Worm (Caenorhabditis elegans): Measurements from ENCODE around the gene R10D12.7.

The R10D12.7 gene

ce11 chrV:13915390-13915789 lies 34.5 kb upstream of the R10D12.7 start, which contains the start of gene gcy-32:
Gene gcy-32, minus strand, starts transcription at chrV:13915490.
- no peak for TF ChIP-seq jun-1 (tag; optimal IDR thresholded peaks at IDR 0.05)
- TF ChIP-seq nhr-11 (tag; optimal IDR thresholded peaks at IDR 0.05) = no peak
- no peak for TF ChIP-seq nhr-76 (tag; optimal IDR thresholded peaks at IDR 0.05)
- TF ChIP-seq fkh-10 (GFP tag; optimal IDR thresholded peaks at IDR 0.05) = no peak

- TF ChIP-seq nhr-43 (tag; optimal IDR thresholded peaks at IDR 0.05; ENCODE audit: poor library complexity, severe bottlenecking) = no peak
- no peak for TF ChIP-seq aly-2 (tag; optimal IDR thresholded peaks at IDR 0.05)
- no peak for TF ChIP-seq unc-39 (tag; optimal IDR thresholded peaks at IDR 0.05)
- TF ChIP-seq nhr-11 (tag; optimal IDR thresholded peaks at IDR 0.05) = no peak
- TF ChIP-seq ceh-9 (tag; optimal IDR thresholded peaks at IDR 0.05) = no peak
- no peak for TF ChIP-seq nhr-25 (tag; optimal IDR thresholded peaks at IDR 0.05)
- no peak for TF ChIP-seq pha-4 (tag; optimal IDR thresholded peaks at IDR 0.05)
- TF ChIP-seq ZK546.5 (tag; optimal IDR thresholded peaks at IDR 0.05) = no peak
Measured at ce11 chrV:13916196-13916595, 33.7 kb upstream of the R10D12.7 start, which contains the start of gene str-252. Gene str-252, plus strand, starts transcription at chrV:13916496.

DNA sequence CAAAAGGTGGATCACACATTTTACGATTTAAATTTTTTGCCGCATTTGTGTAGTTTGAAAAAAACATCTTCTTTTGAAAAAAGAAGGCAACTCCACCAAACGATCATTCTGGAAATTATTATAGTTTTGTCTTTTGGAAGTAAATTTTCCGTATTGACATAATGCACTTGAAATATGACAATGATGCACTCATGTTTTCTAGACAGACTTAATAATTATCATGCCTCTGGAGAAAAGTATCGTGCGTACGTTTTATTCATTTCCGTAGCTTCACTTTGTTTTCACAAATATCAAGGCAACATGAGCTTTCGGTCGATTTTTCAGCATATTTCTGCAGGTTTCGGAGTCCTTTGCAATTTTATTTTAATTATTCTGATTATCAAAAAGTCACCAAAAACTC lies 31.5 kb upstream of the R10D12.7 start, which contains the start of gene str-250:
TSS of gene str-250 (plus strand) at position 301 of the 400 bp plus-strand sequence.
- TF ChIP-seq fkh-10 (GFP tag; optimal IDR thresholded peaks at IDR 0.05) = no peak
- TF ChIP-seq ztf-4 (tag; optimal IDR thresholded peaks at IDR 0.05) = no peak
- TF ChIP-seq elt-2 (tag; optimal IDR thresholded peaks at IDR 0.05) = no peak
- TF ChIP-seq lin-15B (tag; optimal IDR thresholded peaks at IDR 0.05) = no peak
- TF ChIP-seq mdl-1 (tag; optimal IDR thresholded peaks at IDR 0.05) = no peak
- no peak for TF ChIP-seq ZK546.5 (tag; optimal IDR thresholded peaks at IDR 0.05)
- no peak for TF ChIP-seq nfya-1 (tag; optimal IDR thresholded peaks at IDR 0.05; ENCODE audit: insufficient read depth)
- no peak for TF ChIP-seq hmg-11 (tag; optimal IDR thresholded peaks at IDR 0.05)

- TF ChIP-seq R02D3.7 (tag; optimal IDR thresholded peaks at IDR 0.05) (no peak), fkh-10 (GFP tag; optimal IDR thresholded peaks at IDR 0.05) (no peak), ceh-16 (tag; optimal IDR thresholded peaks at IDR 0.05) (no peak), fos-1 (tag; optimal IDR thresholded peaks at IDR 0.05) (no peak), tbx-2 (tag; optimal IDR thresholded peaks at IDR 0.05) (no peak), ztf-4 (tag; optimal IDR thresholded peaks at IDR 0.05) (no peak), ama-1 (optimal IDR thresholded peaks at IDR 0.05) (no peak), eor-1 (tag; optimal IDR thresholded peaks at IDR 0.05) (no peak), skn-1 (tag; optimal IDR thresholded peaks at IDR 0.05) (no peak), snpc-4 (tag; optimal IDR thresholded peaks at IDR 0.05) (no peak), elt-1 (tag; optimal IDR thresholded peaks at IDR 0.05) (no peak), ztf-11 (tag; optimal IDR thresholded peaks at IDR 0.05) (no peak), lin-15B (tag; optimal IDR thresholded peaks at IDR 0.05) (no peak), nhr-77 (tag; optimal IDR thresholded peaks at IDR 0.05) (no peak), ceh-82 (tag; optimal IDR thresholded peaks at IDR 0.05) (no peak), lsy-12 (tag; optimal IDR thresholded peaks at IDR 0.05) (no peak)
Measured at ce11 chrV:13920730-13921129, 29.1 kb upstream of the R10D12.7 start, which contains the start of gene srx-42. Gene srx-42, plus strand, starts transcription at chrV:13921030.

DNA sequence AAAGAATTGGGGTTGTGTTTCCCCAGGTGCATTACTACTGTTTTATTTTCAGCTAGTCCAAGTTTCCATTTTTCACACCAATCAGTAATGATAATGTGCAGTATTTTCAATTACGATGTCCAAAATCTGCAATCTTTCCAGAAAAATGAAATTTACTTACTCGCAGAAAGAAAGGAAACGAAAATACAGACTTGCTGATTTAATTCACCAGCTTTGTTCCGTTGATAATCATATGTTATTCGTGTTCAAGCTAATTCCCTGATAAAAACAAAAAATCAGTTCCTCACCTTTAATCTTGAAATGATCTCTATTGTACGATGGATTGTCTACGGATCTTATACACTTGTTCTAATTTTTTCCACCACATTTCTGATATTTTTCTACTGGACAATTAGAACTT lies 26.0 kb upstream of the R10D12.7 start, which contains the start of gene srxa-11:
TSS of gene srxa-11 (plus strand) at position 301 of the 400 bp plus-strand sequence.
- TF ChIP-seq nhr-76 (tag; optimal IDR thresholded peaks at IDR 0.05) (no peak), nhr-237 (tag; optimal IDR thresholded peaks at IDR 0.05) (no peak), ceh-9 (tag; optimal IDR thresholded peaks at IDR 0.05) (no peak)

DNA sequence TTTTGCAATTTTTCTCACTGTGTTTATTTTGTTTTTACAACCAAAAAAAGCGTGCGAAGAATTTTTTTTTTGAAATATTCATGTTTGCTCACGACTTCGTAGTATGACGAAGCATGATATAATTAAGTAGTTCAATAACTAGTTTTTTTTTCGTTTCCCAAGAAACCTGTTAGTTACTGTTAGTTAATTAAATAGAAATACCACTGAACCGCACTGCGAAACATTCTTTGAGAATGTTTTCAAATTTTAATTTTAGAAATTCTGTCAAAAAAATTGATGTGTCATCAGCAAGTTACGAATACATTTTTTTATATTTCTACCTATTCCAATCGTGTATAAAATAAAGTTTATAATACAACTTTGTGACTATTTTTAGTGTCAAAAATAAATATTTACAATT lies 23.5 kb upstream of the R10D12.7 start, which contains the start of gene srxa-12:
TSS of gene srxa-12 (plus strand) at position 301 of the 400 bp plus-strand sequence.
- TF ChIP-seq daf-12 (tag; optimal IDR thresholded peaks at IDR 0.05) (no peak), mdl-1 (tag; optimal IDR thresholded peaks at IDR 0.05) (no peak), ZK546.5 (tag; optimal IDR thresholded peaks at IDR 0.05) (no peak), unc-62 (GFP tag; optimal IDR thresholded peaks at IDR 0.05) (no peak), pqm-1 (tag; optimal IDR thresholded peaks at IDR 0.05) (no peak), elt-1 (tag; optimal IDR thresholded peaks at IDR 0.05) (no peak), mml-1 (tag; optimal IDR thresholded peaks at IDR 0.05) (no peak), elt-2 (tag; optimal IDR thresholded peaks at IDR 0.05) (no peak), skn-1 (tag; optimal IDR thresholded peaks at IDR 0.05) (no peak), nhr-23 (tag; optimal IDR thresholded peaks at IDR 0.05) (no peak), pha-4 (tag; optimal IDR thresholded peaks at IDR 0.05) (no peak), nhr-237 (tag; optimal IDR thresholded peaks at IDR 0.05) (no peak), unc-39 (tag; optimal IDR thresholded peaks at IDR 0.05) (no peak)

Measured in whole organism, L3 larva.